Worm (Caenorhabditis elegans) whole organism, early embryonic: Measurements from ENCODE around the gene ZK622.5.
A peak's percentile ranks its signal among the peaks of the same experiment; 100 is the strongest.

Experiments used
- B0310.2 ChIP-seq: sonication (generic microtip); optimal IDR thresholded peaks from 2 replicates; lab custom pipeline; 2016; ENCODE audit warnings: mild to moderate bottlenecking, missing genetic modification characterization, missing compliant biosample characterization
- ama-1 ChIP-seq: fragments of 150-350 bp; optimal IDR thresholded peaks from 2 replicates; lab custom pipeline; 2014
- ceh-13 ChIP-seq: fragments of 200-800 bp; sonication (Bioruptor generic); optimal IDR thresholded peaks from 2 replicates; lab custom pipeline; 2018; ENCODE audit warnings: mild to moderate bottlenecking, missing genetic modification characterization, missing compliant biosample characterization
- ets-7 ChIP-seq: sonication (generic microtip); optimal IDR thresholded peaks from 2 replicates; lab custom pipeline; 2016; ENCODE audit warnings: missing genotype, missing genetic modification characterization, missing compliant biosample characterization
- flt-1 ChIP-seq: fragments of 200-800 bp; sonication (Bioruptor generic); IDR thresholded peaks from 2 replicates; pipeline ENCODE4 v1.3.6; 2022; ENCODE audit warnings: missing genetic modification characterization, missing compliant biosample characterization
- hmbx-1 ChIP-seq: sonication (generic microtip); optimal IDR thresholded peaks from 2 replicates; lab custom pipeline; 2016; ENCODE audit warnings: mild to moderate bottlenecking, missing genetic modification characterization, missing compliant biosample characterization
- hmg-4 ChIP-seq: fragments of 200-800 bp; sonication (Bioruptor generic); optimal IDR thresholded peaks from 2 replicates; lab custom pipeline; 2018; ENCODE audit warnings: mild to moderate bottlenecking, missing genetic modification characterization, missing compliant biosample characterization
- pes-1 ChIP-seq: fragments of 200-800 bp; sonication (Bioruptor generic); IDR thresholded peaks from 2 replicates; pipeline ENCODE4 v1.3.6; 2022; ENCODE audit warnings: missing genetic modification reagents, missing genetic modification characterization, missing compliant biosample characterization
- sea-1 ChIP-seq: fragments of 200-800 bp; sonication (Bioruptor generic); conservative IDR thresholded peaks from 2 replicates; pipeline ENCODE4 v1.3.6; 2022; ENCODE audit warnings: missing genetic modification characterization, missing compliant biosample characterization
- tbx-11 ChIP-seq: fragments of 200-800 bp; sonication (Bioruptor generic); IDR thresholded peaks from 2 replicates; pipeline ENCODE4 v1.3.6; 2022; ENCODE audit warnings: missing genetic modification characterization, missing compliant biosample characterization
- tbx-37 ChIP-seq: fragments of 200-800 bp; sonication (Bioruptor generic); conservative IDR thresholded peaks from 2 replicates; pipeline ENCODE4 v1.3.6; 2022; ENCODE audit warnings: missing genetic modification reagents, missing genetic modification characterization, missing compliant biosample characterization

DNA sequence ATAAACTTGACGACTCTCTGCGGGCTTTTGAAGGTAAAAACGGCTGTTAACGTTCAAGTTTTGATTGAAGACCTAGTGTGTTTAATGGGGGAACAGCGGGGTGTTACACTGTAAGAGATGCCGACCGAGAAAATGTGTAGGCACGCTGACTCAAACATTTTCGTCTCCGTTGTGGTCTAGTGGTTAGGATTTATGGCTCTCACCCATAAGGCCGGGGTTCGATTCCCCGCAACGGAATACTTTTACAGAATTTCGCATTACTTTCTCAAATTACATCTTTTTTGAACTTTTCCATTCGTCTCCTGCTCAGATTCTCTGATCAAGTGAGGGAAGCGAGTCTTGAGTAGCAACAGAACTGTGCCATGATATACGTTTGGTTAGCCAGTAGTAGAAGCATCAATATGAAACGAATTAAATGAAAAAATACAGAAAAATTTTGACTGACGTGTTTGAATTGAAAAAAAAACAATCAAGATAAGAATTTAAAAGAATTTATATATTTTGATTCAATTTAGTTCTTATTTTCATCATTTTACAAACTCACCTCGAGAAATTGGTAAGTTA lies 4.1 kb downstream of the ZK622.5 start, which contains the start of gene ZK622.1:
- TF ChIP-seq ets-7 (tag; lab: Kevin White, UChicago), result no peak
- no peak for TF ChIP-seq ama-1
- TF ChIP-seq flt-1 (GFP tag; lab: Robert Waterston, UW), result peak; percentile 77; the same call in 1 of the 2 replicates
- peak; percentile 53 for TF ChIP-seq tbx-37 (GFP tag; lab: Robert Waterston, UW)
- peak; percentile 37 for TF ChIP-seq hmbx-1 (tag; lab: Kevin White, UChicago)
- TF ChIP-seq pes-1 (GFP tag; lab: Robert Waterston, UW), result peak; percentile 85
- TF ChIP-seq tbx-11 (GFP tag; lab: Robert Waterston, UW), result peak; percentile 72; the same call in 1 of the 2 replicates
- TF ChIP-seq B0310.2 (tag; lab: Kevin White, UChicago), result peak; percentile 13
- TF ChIP-seq sea-1 (GFP tag; lab: Robert Waterston, UW), result peak; percentile 71
- TF ChIP-seq hmg-4, result peak; percentile 71
- TF ChIP-seq ceh-13, result peak; percentile 37
